Fruit fly (Drosophila melanogaster) whole organism, prepupa: ENCODE data around the gene CAHbeta.

ENCODE experiments used
- CG15336 ChIP-seq: fragments of 200-800 bp; sonication (Bioruptor generic); IDR thresholded peaks from 2 replicates; pipeline ENCODE4 v1.3.6; 2022; ENCODE audit warnings: missing biosample characterization, missing genetic modification characterization
- Eip93F ChIP-seq: fragments of 200-800 bp; sonication (Bioruptor generic); optimal IDR thresholded peaks from 2 replicates; lab custom pipeline; 2016; ENCODE audit warnings: missing biosample characterization, mild to moderate bottlenecking, missing genetic modification characterization
- Hr39 ChIP-seq: fragments of 200-800 bp; sonication (Bioruptor generic); optimal IDR thresholded peaks from 2 replicates; lab custom pipeline; 2016; ENCODE audit warnings: missing biosample characterization, missing genetic modification characterization
- Sox15 ChIP-seq: fragments of 200-800 bp; sonication (Bioruptor generic); optimal IDR thresholded peaks from 3 replicates; lab custom pipeline; 2016; ENCODE audit warnings: missing biosample characterization, missing genetic modification characterization
- eg ChIP-seq: fragments of 200-800 bp; sonication (Bioruptor generic); IDR thresholded peaks from 3 replicates; pipeline ENCODE4 v1.3.6; 2022; ENCODE audit warnings: missing biosample characterization, missing genetic modification characterization
- lz ChIP-seq: fragments of 200-800 bp; sonication (Bioruptor generic); optimal IDR thresholded peaks from 3 replicates; lab custom pipeline; 2016; ENCODE audit warnings: missing biosample characterization, missing genetic modification characterization
- spab ChIP-seq: fragments of 200-800 bp; sonication (Bioruptor generic); optimal IDR thresholded peaks from 2 replicates; lab custom pipeline; 2017; ENCODE audit warnings: missing biosample characterization, mild to moderate bottlenecking, missing genetic modification characterization, missing genetic modification reagents

dm6 chr3R:9008202-9008601, 27.5 kb downstream of the CAHbeta start, which contains the start of gene CG11983:
- no peak for TF ChIP-seq spab (GFP tag; lab: Kevin White, UChicago)
- no peak for TF ChIP-seq Hr39 (GFP tag; lab: Kevin White, UChicago)
- no peak for TF ChIP-seq eg (GFP tag; lab: Robert Waterston, UW)
- no peak for TF ChIP-seq Sox15
- TF ChIP-seq Eip93F (GFP tag; lab: Kevin White, UChicago) = no peak
- TF ChIP-seq CG15336 = no peak
- TF ChIP-seq lz (GFP tag; lab: Kevin White, UChicago) = no peak
